ENCODE assay signal across 1 fruit fly cellular context in the genomic region with DNA sequence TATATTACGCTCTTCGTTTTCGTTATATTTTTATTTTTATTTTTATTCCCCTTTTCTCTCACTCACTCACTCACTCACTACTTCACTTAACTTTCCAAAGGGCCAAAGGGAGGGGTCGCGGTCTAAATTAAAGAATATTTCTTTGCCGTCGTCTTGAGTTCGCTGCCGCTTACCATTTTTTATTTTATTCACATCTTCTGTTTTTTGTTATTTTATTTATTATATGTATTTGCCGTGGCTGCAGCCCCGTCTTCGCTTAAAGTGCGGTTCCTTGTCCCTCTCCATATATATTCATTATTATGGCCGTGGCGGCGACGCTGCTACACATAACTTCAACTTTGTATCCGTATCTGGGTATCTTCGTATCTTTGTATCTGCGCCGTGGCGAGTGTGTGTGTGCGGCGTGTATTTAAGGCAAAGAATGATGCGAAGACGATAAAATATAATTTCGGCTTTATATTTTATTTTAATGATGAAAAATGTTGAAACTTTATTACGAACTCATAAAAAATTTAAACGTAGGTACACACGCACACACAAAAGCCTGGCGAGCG.
TF ChIP-seq lines count a peak whose summit lies in the region.

No protein-coding gene starts in this region.

TF ChIP-seq in whole organism, embryonic, 481 proteins besides CTCF, POLR2A, EP300 and RAD21 (continued from another document):
- TF ChIP-seq sens (GFP tag; lab: Kevin White, UChicago) = peak; percentile 39
- no peak for TF ChIP-seq run (tag; optimal IDR thresholded peaks at IDR 0.05; lab: Kevin White, UChicago)
- no peak for TF ChIP-seq CG1603 (tag; optimal IDR thresholded peaks at IDR 0.05; lab: Kevin White, UChicago)
- TF ChIP-seq ATbp (GFP tag; optimal IDR thresholded peaks at IDR 0.05; lab: Kevin White, UChicago) = no peak
- TF ChIP-seq aop (GFP tag; IDR thresholded peaks at IDR 0.05; lab: Robert Waterston, UW) = no peak
- TF ChIP-seq jing (GFP tag; optimal IDR thresholded peaks at IDR 0.05; lab: Kevin White, UChicago) = no peak
- no peak for TF ChIP-seq knrl (GFP tag; IDR thresholded peaks at IDR 0.05; lab: Robert Waterston, UW; ENCODE audit: partially characterized antibody)
- no peak for TF ChIP-seq CG4730 (GFP tag; IDR thresholded peaks at IDR 0.05; lab: Robert Waterston, UW)
- no peak for TF ChIP-seq Sox100B (GFP tag; optimal IDR thresholded peaks at IDR 0.05; lab: Kevin White, UChicago)
- TF ChIP-seq Hr78 (GFP tag; optimal IDR thresholded peaks at IDR 0.05; lab: Kevin White, UChicago) = no peak
- no peak for TF ChIP-seq CG12155 (GFP tag; optimal IDR thresholded peaks at IDR 0.05; lab: Kevin White, UChicago)
- TF ChIP-seq Hand (GFP tag; optimal IDR thresholded peaks at IDR 0.05; lab: Kevin White, UChicago) = no peak
- peak; percentile 49 for TF ChIP-seq Med (GFP tag; lab: Kevin White, UChicago)
- no peak for TF ChIP-seq lab (GFP tag; optimal IDR thresholded peaks at IDR 0.05; lab: Kevin White, UChicago)
- TF ChIP-seq kni (GFP tag; optimal IDR thresholded peaks at IDR 0.05; lab: Kevin White, UChicago) = peak; percentile 36
- TF ChIP-seq Rx (GFP tag; IDR thresholded peaks at IDR 0.05; lab: Robert Waterston, UW) = no peak
- no peak for TF ChIP-seq gce (GFP tag; IDR thresholded peaks at IDR 0.05; lab: Robert Waterston, UW)
- no peak for TF ChIP-seq wek (GFP tag; optimal IDR thresholded peaks at IDR 0.05; lab: Kevin White, UChicago)
